Worm (Caenorhabditis elegans) whole organism, L2 larva: ENCODE results near the gene T20G5.9.

ENCODE experiments used
- R02D3.7 ChIP-seq: fragments of 150-350 bp; optimal IDR thresholded peaks from 2 replicates; lab custom pipeline; 2014; ENCODE audit warnings: missing biosample characterization, missing genetic modification characterization
- lin-13 ChIP-seq: fragments of 150-350 bp; optimal IDR thresholded peaks from 2 replicates; lab custom pipeline; 2014; ENCODE audit warnings: missing biosample characterization, missing genetic modification reagents, missing genetic modification characterization
- sma-3 ChIP-seq: sonication (generic microtip); optimal IDR thresholded peaks from 2 replicates; lab custom pipeline; 2016; ENCODE audit warnings: missing genetic modification reagents, missing genetic modification characterization, missing compliant biosample characterization
- unc-62 ChIP-seq: fragments of 150-350 bp; optimal IDR thresholded peaks from 2 replicates; lab custom pipeline; 2014; ENCODE audit warnings: missing biosample characterization, missing genetic modification reagents, missing genetic modification characterization

ce11 chrIII:10188912-10189311, 20.7 kb upstream of the T20G5.9 start, which contains the start of gene epac-1:
- TF ChIP-seq R02D3.7: no peak
- TF ChIP-seq unc-62 (GFP tag; lab: Kevin White, UChicago): no peak
- TF ChIP-seq lin-13 (GFP tag; lab: Kevin White, UChicago): no peak
- TF ChIP-seq sma-3 (GFP tag; lab: Kevin White, UChicago): no peak
